Worm (Caenorhabditis elegans) whole organism, L4 larva: ENCODE data around the gene T23F11.11.

Experiments
- F37D6.2 ChIP-seq: sonication (generic microtip); optimal IDR thresholded peaks from 2 replicates; lab custom pipeline; 2016; ENCODE audit warnings: mild to moderate bottlenecking, missing genetic modification characterization, missing compliant biosample characterization
- T26A8.4 ChIP-seq: fragments of 200-800 bp; sonication (Bioruptor generic); IDR thresholded peaks from 2 replicates; pipeline ENCODE4 v1.3.6; 2022; ENCODE audit warnings: missing genetic modification characterization, missing compliant biosample characterization
- Y5F2A.4 ChIP-seq: fragments of 200-800 bp; sonication (Bioruptor generic); optimal IDR thresholded peaks from 2 replicates; lab custom pipeline; 2018; ENCODE audit warnings: mild to moderate bottlenecking, missing genetic modification characterization, missing compliant biosample characterization
- aly-2 ChIP-seq: sonication (generic microtip); optimal IDR thresholded peaks from 2 replicates; lab custom pipeline; 2018; ENCODE audit warnings: missing biosample characterization, missing genetic modification characterization
- ama-1 ChIP-seq: fragments of 150-350 bp; optimal IDR thresholded peaks from 2 replicates; lab custom pipeline; 2014; ENCODE audit warnings: inconsistent platforms, mixed read lengths
- ceh-32 ChIP-seq: sonication (generic microtip); optimal IDR thresholded peaks from 2 replicates; lab custom pipeline; 2016; ENCODE audit warnings: mild to moderate bottlenecking, missing genetic modification characterization, missing compliant biosample characterization; ENCODE audit not compliant: poor library complexity
- ces-1 ChIP-seq: fragments of 150-350 bp; sonication (generic microtip); optimal IDR thresholded peaks from 4 replicates; lab custom pipeline; 2014; ENCODE audit warnings: missing biosample characterization, missing genetic modification reagents, missing genetic modification characterization
- daf-16 ChIP-seq, 3 experiments: sonication (generic microtip); optimal IDR thresholded peaks; 2 replicates each; lab custom pipeline; 2016 to 2017; ENCODE audit warnings: missing genetic modification characterization in 3 of 3, missing genetic modification reagents in 3 of 3, mild to moderate bottlenecking in 2 of 3, missing compliant biosample characterization in 2 of 3, missing biosample characterization in 1 of 3, moderate library complexity in 1 of 3
- daf-19 ChIP-seq: fragments of 200-800 bp; sonication (Bioruptor generic); conservative IDR thresholded peaks from 2 replicates; pipeline ENCODE4 v1.3.6; 2022; ENCODE audit warnings: missing genetic modification characterization, missing compliant biosample characterization
- dpl-1 ChIP-seq: fragments of 150-350 bp; optimal IDR thresholded peaks from 2 replicates; lab custom pipeline; 2014; ENCODE audit warnings: missing biosample characterization, missing genetic modification reagents, missing genetic modification characterization
- egl-27 ChIP-seq: sonication (generic microtip); optimal IDR thresholded peaks from 3 replicates; lab custom pipeline; 2017; ENCODE audit warnings: missing biosample characterization, missing genetic modification reagents, missing genetic modification characterization
- hlh-11 ChIP-seq: fragments of 200-800 bp; sonication (Bioruptor generic); optimal IDR thresholded peaks from 2 replicates; lab custom pipeline; 2018; ENCODE audit warnings: mild to moderate bottlenecking, missing genetic modification characterization, missing compliant biosample characterization
- hlh-30 ChIP-seq: sonication (generic microtip); optimal IDR thresholded peaks from 2 replicates; lab custom pipeline; 2017; ENCODE audit warnings: antibody characterized with exemption, mild to moderate bottlenecking, missing genetic modification characterization, missing compliant biosample characterization; ENCODE audit not compliant: insufficient read depth
- lin-15B ChIP-seq: fragments of 150-350 bp; sonication (generic microtip); optimal IDR thresholded peaks from 3 replicates; lab custom pipeline; 2014; ENCODE audit warnings: missing biosample characterization, missing genetic modification characterization
- lin-38 ChIP-seq: fragments of 200-800 bp; sonication (Bioruptor generic); IDR thresholded peaks from 2 replicates; pipeline ENCODE4 v1.3.6; 2022; ENCODE audit warnings: missing genetic modification reagents, missing genetic modification characterization, missing compliant biosample characterization
- madf-9 ChIP-seq: fragments of 200-800 bp; sonication (Bioruptor generic); conservative IDR thresholded peaks from 2 replicates; pipeline ENCODE4 v1.3.6; 2022; ENCODE audit warnings: missing genetic modification reagents, missing genetic modification characterization, missing compliant biosample characterization
- mdl-1 ChIP-seq, 2 experiments: fragments of 150-350 bp in 1 of 2; sonication (generic microtip) in 1 of 2; optimal IDR thresholded peaks; 2 replicates each; lab custom pipeline; 2014 to 2017; ENCODE audit warnings: missing biosample characterization in 2 of 2, missing genetic modification characterization in 2 of 2
- mes-2 ChIP-seq: sonication (generic microtip); optimal IDR thresholded peaks from 2 replicates; lab custom pipeline; 2016; ENCODE audit warnings: missing genotype, mild to moderate bottlenecking, missing genetic modification characterization, missing compliant biosample characterization; ENCODE audit not compliant: poor library complexity, severe bottlenecking
- mxl-3 ChIP-seq: fragments of 200-800 bp; sonication (Bioruptor generic); optimal IDR thresholded peaks from 2 replicates; lab custom pipeline; 2018; ENCODE audit warnings: mild to moderate bottlenecking, missing genetic modification characterization, missing compliant biosample characterization
- nhr-11 ChIP-seq: fragments of 150-350 bp; optimal IDR thresholded peaks from 2 replicates; lab custom pipeline; 2014; ENCODE audit warnings: missing biosample characterization, missing genetic modification characterization
- nhr-111 ChIP-seq: fragments of 200-800 bp; sonication (Bioruptor generic); optimal IDR thresholded peaks from 2 replicates; lab custom pipeline; 2018; ENCODE audit warnings: mild to moderate bottlenecking, missing genetic modification characterization, missing compliant biosample characterization
- nhr-237 ChIP-seq: sonication (generic microtip); optimal IDR thresholded peaks from 2 replicates; lab custom pipeline; 2017; ENCODE audit warnings: missing biosample characterization, missing genetic modification characterization
- nhr-28 ChIP-seq: fragments of 150-350 bp; optimal IDR thresholded peaks from 2 replicates; lab custom pipeline; 2014; ENCODE audit warnings: missing biosample characterization, missing genetic modification characterization
- nhr-6 ChIP-seq: fragments of 150-350 bp; optimal IDR thresholded peaks from 2 replicates; lab custom pipeline; 2014; ENCODE audit warnings: missing biosample characterization, missing genetic modification characterization
- nhr-76 ChIP-seq: fragments of 150-350 bp; optimal IDR thresholded peaks from 2 replicates; lab custom pipeline; 2014; ENCODE audit warnings: missing biosample characterization, missing genetic modification characterization
- nhr-77 ChIP-seq: fragments of 150-350 bp; optimal IDR thresholded peaks from 2 replicates; lab custom pipeline; 2014; ENCODE audit warnings: missing biosample characterization, missing genetic modification characterization
- php-3 ChIP-seq: fragments of 200-800 bp; sonication (Bioruptor generic); IDR thresholded peaks from 2 replicates; pipeline ENCODE4 v1.3.6; 2022; ENCODE audit warnings: missing genetic modification reagents, missing genetic modification characterization, missing compliant biosample characterization
- pqm-1 ChIP-seq: sonication (generic microtip); optimal IDR thresholded peaks from 2 replicates; lab custom pipeline; 2017; ENCODE audit warnings: missing biosample characterization, missing genetic modification characterization
- snpc-4 ChIP-seq: fragments of 150-350 bp; optimal IDR thresholded peaks from 2 replicates; lab custom pipeline; 2014; ENCODE audit warnings: missing biosample characterization, missing genetic modification characterization
- spr-3 ChIP-seq: fragments of 200-800 bp; sonication (Bioruptor generic); optimal IDR thresholded peaks from 2 replicates; lab custom pipeline; 2018; ENCODE audit warnings: mild to moderate bottlenecking, missing genetic modification characterization, missing compliant biosample characterization
- unc-62 ChIP-seq, 3 experiments: fragments of 150-350 bp in 1 of 3; sonication (generic microtip); optimal IDR thresholded peaks in 2 of 3; peaks in 1 of 3; 1 replicate in 1 of 3; 2 replicates in 2 of 3; lab custom pipeline; 2014 to 2017; ENCODE audit warnings: missing biosample characterization in 3 of 3, missing genetic modification characterization in 3 of 3, missing genetic modification reagents in 3 of 3, missing genotype in 1 of 3
- zfp-2 ChIP-seq: sonication (generic microtip); optimal IDR thresholded peaks from 2 replicates; lab custom pipeline; 2016; ENCODE audit warnings: mild to moderate bottlenecking, missing genetic modification characterization, missing compliant biosample characterization

The T23F11.11 gene

DNA sequence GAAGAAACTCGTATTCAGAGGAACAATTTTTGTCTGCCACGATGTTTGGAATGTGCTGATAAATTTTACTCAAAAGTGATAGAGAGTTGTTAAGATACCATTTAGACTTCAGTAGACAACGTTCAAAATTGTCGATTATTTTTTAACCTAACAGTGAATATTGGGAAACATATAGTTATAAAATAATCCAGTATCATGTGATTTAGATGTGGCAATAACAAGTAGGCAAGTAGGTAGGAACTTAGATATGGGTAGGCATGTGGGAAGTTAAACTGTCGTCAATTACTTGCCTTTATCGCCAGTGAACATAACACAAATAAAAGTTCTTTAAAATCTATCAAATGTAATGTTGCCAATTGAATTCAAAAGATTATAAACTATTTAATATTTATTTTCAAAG is at the start of gene T23F11.11:
TSS of gene T23F11.11 (minus strand) at position 101 of the 400 bp plus-strand sequence.
- TF ChIP-seq daf-19 (GFP tag; lab: Robert Waterston, UW): no peak
- peak; percentile 5 for TF ChIP-seq pqm-1 (tag; lab: Kevin White, UChicago)

DNA sequence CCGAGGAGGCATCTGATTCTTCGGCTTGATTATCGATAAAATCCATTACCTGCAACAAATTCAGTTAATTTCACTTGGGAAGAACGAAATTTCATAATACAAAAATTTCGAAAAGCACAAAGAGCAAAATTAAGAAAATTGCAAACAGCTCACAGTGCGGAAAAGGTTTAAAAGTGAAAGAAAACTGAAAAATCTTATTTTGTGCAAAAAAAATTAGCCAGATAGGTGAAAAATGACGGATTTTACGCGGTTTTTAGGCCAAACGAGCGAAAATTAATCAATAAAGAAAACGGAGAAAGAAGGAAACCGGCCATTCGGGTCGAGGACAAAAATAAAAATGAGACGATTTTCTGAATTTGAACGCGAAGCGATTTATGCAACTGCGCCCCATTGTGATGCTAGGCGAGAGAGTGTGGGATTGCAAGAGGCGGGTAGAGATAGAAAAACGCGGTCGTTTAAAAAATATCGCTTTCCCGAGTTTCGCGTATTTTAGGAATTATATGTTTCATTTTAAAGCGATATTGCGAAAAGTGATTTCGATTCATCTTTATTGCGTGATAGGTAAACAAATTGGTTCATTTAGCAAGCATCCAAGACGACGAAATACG is 49.3 kb upstream of the T23F11.11 start, which contains the start of gene emb-5:
TSS of gene emb-5 (minus strand) at position 51 of the 608 bp plus-strand sequence.
- TF ChIP-seq php-3 (no peak), daf-16 (GFP tag; optimal IDR thresholded peaks at IDR 0.05; lab: Kevin White, UChicago) (no peak), daf-16 (tag; optimal IDR thresholded peaks at IDR 0.05; lab: Kevin White, UChicago) (peak; percentile 10), hlh-11 (tag; lab: Kevin White, UChicago) (no peak), nhr-111 (GFP tag; lab: Kevin White, UChicago) (no peak), daf-19 (GFP tag; lab: Robert Waterston, UW) (no peak), egl-27 (no peak), aly-2 (tag; lab: Kevin White, UChicago) (no peak), dpl-1 (GFP tag; lab: Kevin White, UChicago) (peak; percentile 92), mxl-3 (GFP tag; lab: Kevin White, UChicago) (no peak), nhr-6 (tag; lab: Kevin White, UChicago) (peak; percentile 21), ceh-32 (tag; lab: Kevin White, UChicago) (no peak), F37D6.2 (no peak), nhr-28 (tag; lab: Kevin White, UChicago) (peak; percentile 27), T26A8.4 (GFP tag; lab: Robert Waterston, UW) (0 out of 2 replicates have a peak, but pooled peaks have one; percentile 28), ama-1 (lab: Kevin White, UChicago) (peak; percentile 68), unc-62 (GFP tag; optimal IDR thresholded peaks at IDR 0.05 in 1 of 2; lab: Kevin White, UChicago) (peak in 1 of 2 experiments; percentile 5), unc-62 (tag; optimal IDR thresholded peaks at IDR 0.05; lab: Kevin White, UChicago) (no peak), lin-38 (peak; percentile 94), madf-9 (GFP tag; lab: Robert Waterston, UW) (no peak), mes-2 (peak; percentile 74)

- TF ChIP-seq nhr-11 (tag; lab: Kevin White, UChicago) (no peak), aly-2 (tag; lab: Kevin White, UChicago) (no peak), zfp-2 (tag; lab: Kevin White, UChicago) (no peak), mdl-1 (tag; optimal IDR thresholded peaks at IDR 0.05; lab: Kevin White, UChicago) (no peak), snpc-4 (no peak), unc-62 (GFP tag; optimal IDR thresholded peaks at IDR 0.05 in 1 of 2; lab: Kevin White, UChicago) (no peak), unc-62 (tag; optimal IDR thresholded peaks at IDR 0.05; lab: Kevin White, UChicago) (no peak), Y5F2A.4 (no peak), spr-3 (GFP tag; lab: Kevin White, UChicago) (no peak)
Measured at ce11 chrIII:4715088-4715487, 43.7 kb upstream of the T23F11.11 start, which contains the start of gene him-18. Gene him-18 (minus strand): TSS chrIII:4715188.

DNA sequence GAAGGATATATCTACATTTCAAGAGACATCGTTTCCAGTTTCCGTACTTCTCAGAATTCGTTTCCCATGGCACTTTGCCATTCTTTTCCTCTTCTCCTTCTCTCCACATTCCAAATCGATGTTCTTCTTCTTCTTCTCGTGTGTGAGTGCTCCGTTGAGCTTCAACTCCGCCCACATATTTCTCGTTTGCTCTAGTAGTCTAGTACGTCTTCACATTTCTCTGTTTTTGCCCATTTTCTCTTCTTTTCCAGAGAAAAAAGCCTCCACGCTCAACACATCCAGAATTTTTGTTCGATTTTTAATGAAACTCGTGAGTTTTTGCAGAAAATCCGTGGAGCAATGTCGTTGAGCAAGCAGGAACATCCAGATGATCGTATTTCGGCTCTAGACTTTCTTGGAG is 37.5 kb upstream of the T23F11.11 start, which contains the start of gene T04A8.18:
TSS of gene T04A8.18 (plus strand) at position 301 of the 400 bp plus-strand sequence.
- TF ChIP-seq ces-1 (GFP tag; lab: Kevin White, UChicago): no peak

DNA sequence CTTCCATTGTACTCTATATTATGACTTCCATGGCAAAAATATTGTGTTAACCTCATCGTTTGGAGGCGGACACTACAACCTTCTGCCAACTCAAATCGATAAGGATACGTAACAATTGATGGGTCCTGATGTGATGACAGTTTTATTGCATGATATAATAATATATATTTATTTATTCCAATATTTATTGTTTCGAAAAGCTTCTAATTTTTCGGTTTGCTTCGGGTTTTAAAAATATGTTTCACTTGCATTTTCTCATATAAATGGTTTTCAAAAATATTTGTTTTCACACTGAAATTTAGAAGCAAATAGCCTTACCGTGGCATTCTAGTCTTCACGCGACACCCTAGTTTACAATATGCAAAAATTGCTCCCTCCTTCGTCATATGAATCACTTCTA is 35.3 kb upstream of the T23F11.11 start, which contains the start of gene T04A8.13:
TSS of gene T04A8.13 (plus strand) at position 301 of the 400 bp plus-strand sequence.
- TF ChIP-seq nhr-77 (tag; lab: Kevin White, UChicago) (no peak), nhr-237 (tag; lab: Kevin White, UChicago) (no peak), lin-15B (tag; lab: Kevin White, UChicago) (no peak), nhr-76 (tag; lab: Kevin White, UChicago) (no peak), hlh-30 (no peak), nhr-11 (tag; lab: Kevin White, UChicago) (no peak), mes-2 (no peak)
